Worm (Caenorhabditis elegans) whole organism, early embryonic: ENCODE results near the gene C10E2.2.

Experiments
- B0310.2 ChIP-seq: sonication (generic microtip); optimal IDR thresholded peaks from 2 replicates; lab custom pipeline; 2016; ENCODE audit warnings: mild to moderate bottlenecking, missing genetic modification characterization, missing compliant biosample characterization
- F13C5.2 ChIP-seq: sonication (generic microtip); optimal IDR thresholded peaks from 2 replicates; lab custom pipeline; 2017; ENCODE audit warnings: mild to moderate bottlenecking, missing genetic modification characterization, inconsistent platforms, missing compliant biosample characterization
- ama-1 ChIP-seq: fragments of 150-350 bp; optimal IDR thresholded peaks from 2 replicates; lab custom pipeline; 2014
- ceh-36 ChIP-seq: sonication (generic microtip); optimal IDR thresholded peaks from 2 replicates; lab custom pipeline; 2016; ENCODE audit warnings: missing genetic modification characterization, inconsistent platforms, missing compliant biosample characterization
- ets-7 ChIP-seq: sonication (generic microtip); optimal IDR thresholded peaks from 2 replicates; lab custom pipeline; 2016; ENCODE audit warnings: missing genotype, missing genetic modification characterization, missing compliant biosample characterization
- flt-1 ChIP-seq: fragments of 200-800 bp; sonication (Bioruptor generic); IDR thresholded peaks from 2 replicates; pipeline ENCODE4 v1.3.6; 2022; ENCODE audit warnings: missing genetic modification characterization, missing compliant biosample characterization
- hmbx-1 ChIP-seq: sonication (generic microtip); optimal IDR thresholded peaks from 2 replicates; lab custom pipeline; 2016; ENCODE audit warnings: mild to moderate bottlenecking, missing genetic modification characterization, missing compliant biosample characterization
- hmg-4 ChIP-seq: fragments of 200-800 bp; sonication (Bioruptor generic); optimal IDR thresholded peaks from 2 replicates; lab custom pipeline; 2018; ENCODE audit warnings: mild to moderate bottlenecking, missing genetic modification characterization, missing compliant biosample characterization
- pes-1 ChIP-seq: fragments of 200-800 bp; sonication (Bioruptor generic); IDR thresholded peaks from 2 replicates; pipeline ENCODE4 v1.3.6; 2022; ENCODE audit warnings: missing genetic modification reagents, missing genetic modification characterization, missing compliant biosample characterization
- scrt-1 ChIP-seq: fragments of 200-800 bp; sonication (Bioruptor generic); IDR thresholded peaks from 2 replicates; pipeline ENCODE4 v1.3.6; 2022; ENCODE audit warnings: missing genetic modification characterization, missing compliant biosample characterization
- tbx-11 ChIP-seq: fragments of 200-800 bp; sonication (Bioruptor generic); IDR thresholded peaks from 2 replicates; pipeline ENCODE4 v1.3.6; 2022; ENCODE audit warnings: missing genetic modification characterization, missing compliant biosample characterization
- tbx-37 ChIP-seq: fragments of 200-800 bp; sonication (Bioruptor generic); conservative IDR thresholded peaks from 2 replicates; pipeline ENCODE4 v1.3.6; 2022; ENCODE audit warnings: missing genetic modification reagents, missing genetic modification characterization, missing compliant biosample characterization
- tra-4 ChIP-seq: sonication (generic microtip); optimal IDR thresholded peaks from 2 replicates; lab custom pipeline; 2017; ENCODE audit warnings: missing genetic modification characterization, missing compliant biosample characterization

ce11 chrX:16793470-16793869 is 48.4 kb downstream of the C10E2.2 start:
- TF ChIP-seq tbx-37 (GFP tag; lab: Robert Waterston, UW): no peak
- no peak for TF ChIP-seq flt-1
- TF ChIP-seq scrt-1: no peak
- TF ChIP-seq ets-7 (tag; lab: Kevin White, UChicago): no peak
- no peak for TF ChIP-seq ama-1 (lab: Kevin White, UChicago)
- TF ChIP-seq B0310.2 (tag; lab: Kevin White, UChicago): no peak
- no peak for TF ChIP-seq tbx-11 (GFP tag; lab: Robert Waterston, UW)
- no peak for TF ChIP-seq hmg-4 (GFP tag; lab: Kevin White, UChicago)
- no peak for TF ChIP-seq pes-1 (GFP tag; lab: Robert Waterston, UW)
- TF ChIP-seq F13C5.2 (tag; lab: Kevin White, UChicago): no peak
- TF ChIP-seq hmbx-1 (tag; lab: Kevin White, UChicago): no peak
- TF ChIP-seq tra-4 (tag; lab: Kevin White, UChicago): no peak
- no peak for TF ChIP-seq ceh-36 (tag; lab: Kevin White, UChicago)
